Worm (Caenorhabditis elegans) whole organism, early embryonic: ENCODE results near the gene C54F6.15.

Source experiments
- aly-1 ChIP-seq: sonication (generic microtip); optimal IDR thresholded peaks from 2 replicates; lab custom pipeline; 2016; ENCODE audit warnings: missing genetic modification characterization, missing compliant biosample characterization
- ama-1 ChIP-seq: fragments of 150-350 bp; optimal IDR thresholded peaks from 2 replicates; lab custom pipeline; 2014
- ceh-36 ChIP-seq: sonication (generic microtip); optimal IDR thresholded peaks from 2 replicates; lab custom pipeline; 2016; ENCODE audit warnings: missing genetic modification characterization, inconsistent platforms, missing compliant biosample characterization
- flt-1 ChIP-seq: fragments of 200-800 bp; sonication (Bioruptor generic); IDR thresholded peaks from 2 replicates; pipeline ENCODE4 v1.3.6; 2022; ENCODE audit warnings: missing genetic modification characterization, missing compliant biosample characterization
- hmg-4 ChIP-seq: fragments of 200-800 bp; sonication (Bioruptor generic); optimal IDR thresholded peaks from 2 replicates; lab custom pipeline; 2018; ENCODE audit warnings: mild to moderate bottlenecking, missing genetic modification characterization, missing compliant biosample characterization
- pes-1 ChIP-seq: fragments of 200-800 bp; sonication (Bioruptor generic); IDR thresholded peaks from 2 replicates; pipeline ENCODE4 v1.3.6; 2022; ENCODE audit warnings: missing genetic modification reagents, missing genetic modification characterization, missing compliant biosample characterization
- scrt-1 ChIP-seq: fragments of 200-800 bp; sonication (Bioruptor generic); IDR thresholded peaks from 2 replicates; pipeline ENCODE4 v1.3.6; 2022; ENCODE audit warnings: missing genetic modification characterization, missing compliant biosample characterization
- tbx-11 ChIP-seq: fragments of 200-800 bp; sonication (Bioruptor generic); IDR thresholded peaks from 2 replicates; pipeline ENCODE4 v1.3.6; 2022; ENCODE audit warnings: missing genetic modification characterization, missing compliant biosample characterization
- tra-4 ChIP-seq: sonication (generic microtip); optimal IDR thresholded peaks from 2 replicates; lab custom pipeline; 2017; ENCODE audit warnings: missing genetic modification characterization, missing compliant biosample characterization

ce11 chrV:7501194-7501593 lies 21.0 kb downstream of the C54F6.15 start:
- no peak for TF ChIP-seq ama-1 (lab: Kevin White, UChicago)
- no peak for TF ChIP-seq aly-1 (tag; lab: Kevin White, UChicago)
- TF ChIP-seq tra-4: no peak
- TF ChIP-seq hmg-4 (GFP tag; lab: Kevin White, UChicago): no peak
- no peak for TF ChIP-seq flt-1
- no peak for TF ChIP-seq pes-1
- TF ChIP-seq tbx-11 (GFP tag; lab: Robert Waterston, UW): no peak
- TF ChIP-seq scrt-1 (GFP tag; lab: Robert Waterston, UW): no peak
- no peak for TF ChIP-seq ceh-36 (tag; lab: Kevin White, UChicago)
